Worm (Caenorhabditis elegans) whole organism, L2 larva: ENCODE data around the gene attf-2.

Source experiments
- C34F6.9 ChIP-seq: fragments of 150-350 bp; optimal IDR thresholded peaks from 2 replicates; lab custom pipeline; 2014; ENCODE audit warnings: missing biosample characterization, missing genetic modification characterization
- F13H6.1 ChIP-seq: sonication (generic microtip); optimal IDR thresholded peaks from 2 replicates; lab custom pipeline; 2016; ENCODE audit warnings: missing genetic modification characterization, missing compliant biosample characterization
- R02D3.7 ChIP-seq: fragments of 150-350 bp; optimal IDR thresholded peaks from 2 replicates; lab custom pipeline; 2014; ENCODE audit warnings: missing biosample characterization, missing genetic modification characterization
- Y55F3AM.14 ChIP-seq: fragments of 200-800 bp; sonication (Bioruptor generic); optimal IDR thresholded peaks from 2 replicates; lab custom pipeline; 2018; ENCODE audit warnings: mild to moderate bottlenecking, missing genetic modification characterization, missing compliant biosample characterization
- ZK546.5 ChIP-seq: sonication (generic microtip); optimal IDR thresholded peaks from 2 replicates; lab custom pipeline; 2017; ENCODE audit warnings: missing biosample characterization, missing genetic modification characterization
- alr-1 ChIP-seq: fragments of 150-350 bp; optimal IDR thresholded peaks from 2 replicates; lab custom pipeline; 2014; ENCODE audit warnings: missing biosample characterization, missing genetic modification characterization
- aly-2 ChIP-seq: fragments of 150-350 bp; optimal IDR thresholded peaks from 2 replicates; lab custom pipeline; 2014; ENCODE audit warnings: missing biosample characterization, missing genetic modification characterization
- ama-1 ChIP-seq: fragments of 150-350 bp; optimal IDR thresholded peaks from 2 replicates; lab custom pipeline; 2018; ENCODE audit warnings: inconsistent platforms
- blmp-1 ChIP-seq: sonication (generic microtip); optimal IDR thresholded peaks from 2 replicates; lab custom pipeline; 2017; ENCODE audit warnings: missing genetic modification characterization, mild to moderate bottlenecking, missing compliant biosample characterization, antibody characterized with exemption, moderate library complexity; ENCODE audit not compliant: insufficient read depth
- ceh-16 ChIP-seq: fragments of 150-350 bp; optimal IDR thresholded peaks from 2 replicates; lab custom pipeline; 2014; ENCODE audit warnings: missing biosample characterization, missing genetic modification characterization
- ceh-82 ChIP-seq: fragments of 150-350 bp; optimal IDR thresholded peaks from 2 replicates; lab custom pipeline; 2014; ENCODE audit warnings: missing biosample characterization, missing genetic modification characterization
- crh-2 ChIP-seq: sonication (generic microtip); optimal IDR thresholded peaks from 2 replicates; lab custom pipeline; 2017; ENCODE audit warnings: missing biosample characterization, missing genetic modification characterization
- dmd-4 ChIP-seq: sonication (generic microtip); optimal IDR thresholded peaks from 2 replicates; lab custom pipeline; 2017; ENCODE audit warnings: missing biosample characterization, missing genetic modification characterization
- egl-27 ChIP-seq: sonication (generic microtip); optimal IDR thresholded peaks from 3 replicates; lab custom pipeline; 2017; ENCODE audit warnings: missing biosample characterization, missing genetic modification reagents, missing genetic modification characterization
- elt-1 ChIP-seq: fragments of 150-350 bp; optimal IDR thresholded peaks from 2 replicates; lab custom pipeline; 2014; ENCODE audit warnings: missing biosample characterization, missing genetic modification characterization
- elt-3 ChIP-seq: sonication (generic microtip); optimal IDR thresholded peaks from 2 replicates; lab custom pipeline; 2017; ENCODE audit warnings: missing biosample characterization, missing genetic modification characterization
- fos-1 ChIP-seq: fragments of 150-350 bp; optimal IDR thresholded peaks from 2 replicates; lab custom pipeline; 2014; ENCODE audit warnings: missing biosample characterization, missing genetic modification characterization
- gmeb-1 ChIP-seq: fragments of 150-350 bp; optimal IDR thresholded peaks from 2 replicates; lab custom pipeline; 2014; ENCODE audit warnings: missing biosample characterization, missing genetic modification characterization
- lin-11 ChIP-seq: fragments of 150-350 bp; sonication (generic microtip); optimal IDR thresholded peaks from 2 replicates; lab custom pipeline; 2014; ENCODE audit warnings: missing biosample characterization, missing genetic modification characterization, inconsistent platforms, mixed read lengths
- lin-13 ChIP-seq: fragments of 150-350 bp; optimal IDR thresholded peaks from 2 replicates; lab custom pipeline; 2014; ENCODE audit warnings: missing biosample characterization, missing genetic modification reagents, missing genetic modification characterization
- lin-39 ChIP-seq: fragments of 150-350 bp; optimal IDR thresholded peaks from 2 replicates; lab custom pipeline; 2014; ENCODE audit warnings: missing biosample characterization, missing genetic modification reagents, missing genetic modification characterization
- lsy-2 ChIP-seq, 2 experiments: fragments of 150-350 bp in 1 of 2; sonication (generic microtip) in 1 of 2; optimal IDR thresholded peaks; 2 replicates each; lab custom pipeline; 2014 to 2017; ENCODE audit warnings: missing biosample characterization in 2 of 2, missing genetic modification characterization in 2 of 2
- mab-5 ChIP-seq: fragments of 150-350 bp; optimal IDR thresholded peaks from 2 replicates; lab custom pipeline; 2014; ENCODE audit warnings: missing biosample characterization, missing genetic modification characterization
- mbf-1 ChIP-seq: sonication (generic microtip); optimal IDR thresholded peaks from 2 replicates; lab custom pipeline; 2017; ENCODE audit warnings: missing biosample characterization, missing genetic modification characterization
- mdl-1 ChIP-seq, 2 experiments: fragments of 150-350 bp in 1 of 2; sonication (generic microtip) in 1 of 2; optimal IDR thresholded peaks; 2 replicates each; lab custom pipeline; 2017; ENCODE audit warnings: missing biosample characterization in 2 of 2, missing genetic modification characterization in 2 of 2
- nhr-10 ChIP-seq: sonication (generic microtip); optimal IDR thresholded peaks from 2 replicates; lab custom pipeline; 2017; ENCODE audit warnings: missing biosample characterization, missing genetic modification characterization
- nhr-11 ChIP-seq: fragments of 150-350 bp; optimal IDR thresholded peaks from 2 replicates; lab custom pipeline; 2014; ENCODE audit warnings: missing biosample characterization, missing genetic modification characterization
- nhr-12 ChIP-seq: fragments of 150-350 bp; optimal IDR thresholded peaks from 2 replicates; lab custom pipeline; 2014; ENCODE audit warnings: missing biosample characterization, missing genetic modification characterization
- nhr-129 ChIP-seq: fragments of 150-350 bp; optimal IDR thresholded peaks from 2 replicates; lab custom pipeline; 2014; ENCODE audit warnings: missing biosample characterization, missing genetic modification characterization
- nhr-23 ChIP-seq: fragments of 150-350 bp; optimal IDR thresholded peaks from 2 replicates; lab custom pipeline; 2014; ENCODE audit warnings: missing biosample characterization, missing genetic modification reagents, missing genetic modification characterization
- nhr-237 ChIP-seq: fragments of 150-350 bp; optimal IDR thresholded peaks from 2 replicates; lab custom pipeline; 2014; ENCODE audit warnings: missing biosample characterization, missing genetic modification characterization
- nhr-6 ChIP-seq: fragments of 150-350 bp; optimal IDR thresholded peaks from 2 replicates; lab custom pipeline; 2014; ENCODE audit warnings: missing biosample characterization, missing genetic modification characterization
- peb-1 ChIP-seq: fragments of 150-350 bp; optimal IDR thresholded peaks from 2 replicates; lab custom pipeline; 2014; ENCODE audit warnings: missing biosample characterization, missing genetic modification characterization
- sem-4 ChIP-seq: fragments of 150-350 bp; optimal IDR thresholded peaks from 2 replicates; lab custom pipeline; 2014; ENCODE audit warnings: missing biosample characterization, missing genetic modification reagents, missing genetic modification characterization
- skn-1 ChIP-seq: sonication (generic microtip); optimal IDR thresholded peaks from 2 replicates; lab custom pipeline; 2017; ENCODE audit warnings: missing biosample characterization, missing genetic modification characterization
- sma-3 ChIP-seq: sonication (generic microtip); optimal IDR thresholded peaks from 2 replicates; lab custom pipeline; 2016; ENCODE audit warnings: missing genetic modification reagents, missing genetic modification characterization, missing compliant biosample characterization
- sma-9 ChIP-seq, 2 experiments: fragments of 150-350 bp in 1 of 2; sonication (generic microtip) in 1 of 2; optimal IDR thresholded peaks; 2 replicates each; lab custom pipeline; 2014 to 2016; ENCODE audit warnings: missing genetic modification characterization in 2 of 2, mild to moderate bottlenecking in 1 of 2, missing biosample characterization in 1 of 2, missing compliant biosample characterization in 1 of 2, missing genetic modification reagents in 1 of 2, moderate library complexity in 1 of 2
- snpc-4 ChIP-seq: fragments of 150-350 bp; optimal IDR thresholded peaks from 2 replicates; lab custom pipeline; 2014; ENCODE audit warnings: missing biosample characterization, missing genetic modification characterization
- unc-39 ChIP-seq: fragments of 150-350 bp; optimal IDR thresholded peaks from 2 replicates; lab custom pipeline; 2014; ENCODE audit warnings: missing biosample characterization, missing genetic modification characterization
- unc-55 ChIP-seq: fragments of 150-350 bp; sonication (generic microtip); optimal IDR thresholded peaks from 3 replicates; lab custom pipeline; 2014; ENCODE audit warnings: missing biosample characterization, missing genetic modification reagents, missing genetic modification characterization
- unc-62 ChIP-seq: fragments of 150-350 bp; optimal IDR thresholded peaks from 2 replicates; lab custom pipeline; 2014; ENCODE audit warnings: missing biosample characterization, missing genetic modification reagents, missing genetic modification characterization
- zag-1 ChIP-seq: fragments of 150-350 bp; optimal IDR thresholded peaks from 2 replicates; lab custom pipeline; 2014; ENCODE audit warnings: missing biosample characterization, missing genetic modification characterization
- ztf-1 ChIP-seq: fragments of 200-800 bp; sonication (Bioruptor generic); conservative IDR thresholded peaks from 2 replicates; pipeline ENCODE4 v1.3.6; 2022; ENCODE audit warnings: missing genetic modification characterization, missing compliant biosample characterization
- ztf-11 ChIP-seq: sonication (generic microtip); optimal IDR thresholded peaks from 2 replicates; lab custom pipeline; 2017; ENCODE audit warnings: missing biosample characterization, missing genetic modification characterization
- ztf-4 ChIP-seq: fragments of 150-350 bp; optimal IDR thresholded peaks from 2 replicates; lab custom pipeline; 2014; ENCODE audit warnings: missing biosample characterization, missing genetic modification characterization

The attf-2 gene

DNA sequence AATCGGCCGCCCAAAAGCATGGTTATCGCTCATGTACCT lies 41.0 kb upstream of the attf-2 start, which contains the start of gene hpo-9:
Gene hpo-9 (minus strand): TSS at position 37 of the 39 bp plus-strand sequence.
- no peak for TF ChIP-seq alr-1 (tag; lab: Kevin White, UChicago)
- TF ChIP-seq, all 48 proteins: peak for 0

DNA sequence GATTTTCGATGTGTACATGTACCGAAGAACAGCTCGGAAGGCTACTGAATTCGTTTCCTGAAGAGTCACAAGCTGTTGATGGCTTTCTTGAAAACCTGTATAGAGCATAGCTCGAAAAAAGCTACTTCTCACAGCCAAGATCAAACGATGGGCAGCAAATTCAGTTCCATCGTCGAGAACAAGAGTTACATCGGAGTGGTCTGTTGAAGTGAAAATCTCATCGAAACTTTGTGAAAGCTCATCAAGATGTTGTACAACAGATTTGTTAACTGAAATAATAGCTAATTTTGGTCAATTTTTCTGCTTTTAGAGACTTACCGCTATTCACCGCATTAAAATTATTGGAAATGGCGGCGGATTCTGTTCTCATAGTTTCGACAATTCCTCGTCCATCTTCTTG lies 40.8 kb upstream of the attf-2 start:
- TF ChIP-seq lin-13 (GFP tag; lab: Kevin White, UChicago) (no peak), zag-1 (tag; lab: Kevin White, UChicago) (no peak), ztf-1 (GFP tag; lab: Robert Waterston, UW) (no peak), F13H6.1 (tag; lab: Kevin White, UChicago) (no peak), blmp-1 (tag; lab: Kevin White, UChicago) (no peak)
- TF ChIP-seq, all 48 proteins: peak for 0

DNA sequence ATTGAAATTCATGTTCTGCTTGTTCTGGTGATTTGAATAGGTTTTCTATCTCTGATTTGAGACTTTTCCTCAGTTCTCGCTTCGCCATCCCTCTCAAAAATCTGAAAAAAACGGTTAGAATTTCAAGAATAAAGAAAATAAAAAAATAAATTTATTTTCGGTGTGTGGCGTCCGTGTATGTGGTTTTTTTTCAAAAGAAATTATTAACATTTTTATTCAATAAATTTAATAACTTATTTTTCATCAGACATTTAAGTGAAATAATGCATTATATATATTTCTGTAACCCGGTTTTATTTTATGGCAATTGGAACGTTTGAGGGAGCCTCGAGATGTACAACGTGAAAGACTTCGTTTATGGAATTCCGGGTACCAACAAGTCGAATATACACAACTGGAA lies 38.8 kb upstream of the attf-2 start, which contains the start of gene C05C8.5:
Gene C05C8.5 (minus strand): TSS at position 101 of the 400 bp plus-strand sequence.
- TF ChIP-seq R02D3.7 (tag; lab: Kevin White, UChicago): no peak
- no peak for TF ChIP-seq nhr-6 (tag; lab: Kevin White, UChicago)
- no peak for TF ChIP-seq ZK546.5 (tag; lab: Kevin White, UChicago)
- TF ChIP-seq C34F6.9 (tag; lab: Kevin White, UChicago): no peak
- no peak for TF ChIP-seq lin-11 (tag; lab: Kevin White, UChicago)
- no peak for TF ChIP-seq unc-39 (tag; lab: Kevin White, UChicago)
- TF ChIP-seq dmd-4 (tag; lab: Kevin White, UChicago): no peak
- no peak for TF ChIP-seq mbf-1 (tag; lab: Kevin White, UChicago)
- no peak for TF ChIP-seq F13H6.1 (tag; lab: Kevin White, UChicago)

DNA sequence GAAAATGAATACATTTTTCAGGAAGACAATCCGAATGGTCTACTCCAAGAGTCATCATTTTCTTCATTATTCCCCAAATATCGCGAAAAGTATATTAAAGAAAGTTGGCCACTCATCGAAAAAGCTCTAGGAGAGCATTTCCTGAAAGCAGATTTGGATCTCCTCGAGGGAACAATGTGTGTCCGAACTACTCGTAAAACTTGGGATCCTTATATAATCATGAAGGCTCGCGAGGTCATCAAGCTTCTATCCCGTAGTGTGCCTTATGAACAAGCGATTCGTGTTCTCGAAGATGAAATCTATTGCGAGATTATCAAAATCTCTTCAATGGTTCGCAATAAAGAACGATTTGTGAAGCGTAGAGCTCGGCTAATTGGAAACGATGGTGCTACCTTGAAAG lies 35.6 kb upstream of the attf-2 start:
- no peak for TF ChIP-seq nhr-11 (tag; lab: Kevin White, UChicago)

DNA sequence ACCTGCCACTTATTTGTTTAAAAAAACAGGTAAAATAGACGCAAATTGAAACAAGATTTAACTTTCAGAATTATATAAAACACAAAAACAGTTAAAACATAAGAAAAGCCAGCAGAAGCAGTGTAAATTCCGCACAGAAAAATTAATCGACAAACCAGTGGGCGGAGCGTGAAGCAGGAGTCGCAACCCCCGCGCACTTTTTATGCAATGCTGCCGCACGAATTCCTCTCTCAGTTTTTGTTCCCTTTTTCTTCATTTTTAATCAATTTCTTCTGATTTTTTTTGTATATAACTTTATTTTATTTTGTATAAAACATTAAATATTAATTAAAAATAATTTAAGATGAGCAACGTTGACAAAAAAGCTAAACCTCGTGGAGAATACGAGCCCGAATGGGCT lies 34.9 kb upstream of the attf-2 start, which contains the start of the genes gei-6 and krr-1:
Gene gei-6 (minus strand): TSS at position 2 of the 400 bp plus-strand sequence.
Gene krr-1 (plus strand): TSS at position 344 of the 400 bp plus-strand sequence.
- peak; percentile 16 for TF ChIP-seq nhr-129 (tag; lab: Kevin White, UChicago)
- TF ChIP-seq lsy-2 (tag; optimal IDR thresholded peaks at IDR 0.05; lab: Kevin White, UChicago): peak in 1 of 2 experiments; percentile 54
- TF ChIP-seq sma-9 (GFP tag; optimal IDR thresholded peaks at IDR 0.05; lab: Kevin White, UChicago): peak; percentile 47
- TF ChIP-seq sma-9 (tag; optimal IDR thresholded peaks at IDR 0.05; lab: Kevin White, UChicago): no peak
- TF ChIP-seq zag-1 (tag; lab: Kevin White, UChicago): no peak
- TF ChIP-seq mab-5 (tag; lab: Kevin White, UChicago): peak; percentile 49
- TF ChIP-seq F13H6.1 (tag; lab: Kevin White, UChicago): peak; percentile 46
- no peak for TF ChIP-seq alr-1 (tag; lab: Kevin White, UChicago)
- TF ChIP-seq blmp-1 (tag; lab: Kevin White, UChicago): no peak
- TF ChIP-seq egl-27 (tag; lab: Kevin White, UChicago): no peak
- TF ChIP-seq Y55F3AM.14 (GFP tag; lab: Kevin White, UChicago): no peak
- peak; percentile 79 for TF ChIP-seq unc-55 (GFP tag; lab: Kevin White, UChicago)
- TF ChIP-seq nhr-237: no peak
- no peak for TF ChIP-seq nhr-6 (tag; lab: Kevin White, UChicago)
- TF ChIP-seq unc-39 (tag; lab: Kevin White, UChicago): no peak
- TF ChIP-seq mbf-1 (tag; lab: Kevin White, UChicago): no peak
- TF ChIP-seq nhr-12 (tag; lab: Kevin White, UChicago): no peak
- TF ChIP-seq ceh-16 (tag; lab: Kevin White, UChicago): no peak
- TF ChIP-seq mdl-1 (tag; optimal IDR thresholded peaks at IDR 0.05; lab: Kevin White, UChicago): no peak
- peak; percentile 59 for TF ChIP-seq lin-11 (tag; lab: Kevin White, UChicago)
- TF ChIP-seq peb-1 (tag; lab: Kevin White, UChicago): no peak
- TF ChIP-seq elt-3 (tag; lab: Kevin White, UChicago): no peak
- TF ChIP-seq gmeb-1: peak; percentile 75
- TF ChIP-seq lin-39 (tag; lab: Kevin White, UChicago): no peak
- no peak for TF ChIP-seq ztf-1 (GFP tag; lab: Robert Waterston, UW)
- no peak for TF ChIP-seq ztf-4
- no peak for TF ChIP-seq aly-2 (tag; lab: Kevin White, UChicago)
- no peak for TF ChIP-seq ama-1 (lab: Kevin White, UChicago)
- no peak for TF ChIP-seq snpc-4 (tag; lab: Kevin White, UChicago)
- TF ChIP-seq nhr-23 (tag; lab: Kevin White, UChicago): no peak
- TF ChIP-seq ceh-82 (tag; lab: Kevin White, UChicago): no peak
- TF ChIP-seq sma-3 (GFP tag; lab: Kevin White, UChicago): peak; percentile 43
- no peak for TF ChIP-seq elt-1 (tag; lab: Kevin White, UChicago)
- TF ChIP-seq dmd-4 (tag; lab: Kevin White, UChicago): no peak
- no peak for TF ChIP-seq R02D3.7 (tag; lab: Kevin White, UChicago)
- TF ChIP-seq fos-1 (tag; lab: Kevin White, UChicago): peak; percentile 15
- no peak for TF ChIP-seq crh-2 (tag; lab: Kevin White, UChicago)
- TF ChIP-seq sem-4 (tag; lab: Kevin White, UChicago): peak; percentile 52
- TF ChIP-seq lin-13 (GFP tag; lab: Kevin White, UChicago): peak; percentile 10
- no peak for TF ChIP-seq ztf-11
- TF ChIP-seq unc-62 (GFP tag; lab: Kevin White, UChicago): no peak
- TF ChIP-seq skn-1 (tag; lab: Kevin White, UChicago): no peak
- no peak for TF ChIP-seq ZK546.5 (tag; lab: Kevin White, UChicago)
- TF ChIP-seq C34F6.9 (tag; lab: Kevin White, UChicago): peak; percentile 29
- TF ChIP-seq nhr-10 (tag; lab: Kevin White, UChicago): no peak
